Fruit fly (Drosophila melanogaster): ENCODE data around the gene Xrp1.

Xrp1 gene

dm6 chr3R:18910923-18911322, 3.8 kb upstream of the Xrp1 start (continued):
- TF ChIP-seq PHDP (tag; optimal IDR thresholded peaks at IDR 0.05) (peak; percentile 46), CG11696 (GFP tag; IDR thresholded peaks at IDR 0.05) (peak; percentile 92), CG15601 (tag; optimal IDR thresholded peaks at IDR 0.05) (no peak), Oli (tag; optimal IDR thresholded peaks at IDR 0.05) (peak; percentile 16), Jarid2 (GFP tag; optimal IDR thresholded peaks at IDR 0.05) (no peak), Bteb2 (GFP tag; optimal IDR thresholded peaks at IDR 0.05) (no peak), CG1832 (GFP tag; optimal IDR thresholded peaks at IDR 0.05) (no peak), Fer1 (GFP tag; optimal IDR thresholded peaks at IDR 0.05) (peak; percentile 30), CG15269 (tag; optimal IDR thresholded peaks at IDR 0.05) (peak; percentile 55), CG8388 (GFP tag; optimal IDR thresholded peaks at IDR 0.05) (no peak), CG13424 (tag; optimal IDR thresholded peaks at IDR 0.05) (peak; percentile 11), Kr (GFP tag; optimal IDR thresholded peaks at IDR 0.05) (no peak), CG14860 (GFP tag; IDR thresholded peaks at IDR 0.05; ENCODE audit: partially characterized antibody) (no peak), Vsx1 (GFP tag; optimal IDR thresholded peaks at IDR 0.05) (peak; percentile 7), lab (GFP tag; optimal IDR thresholded peaks at IDR 0.05) (peak; percentile 41), GATAe (GFP tag; conservative IDR thresholded peaks at IDR 0.05) (peak; percentile 35; the same call in 1 of the 2 replicates), chif (GFP tag; optimal IDR thresholded peaks at IDR 0.05) (no peak), mld (GFP tag; IDR thresholded peaks at IDR 0.05; ENCODE audit: partially characterized antibody) (no peak), Hand (GFP tag; optimal IDR thresholded peaks at IDR 0.05) (peak; percentile 49), Fer3 (tag; optimal IDR thresholded peaks at IDR 0.05) (peak; percentile 18)

- TF ChIP-seq CG17912 (GFP tag; optimal IDR thresholded peaks at IDR 0.05) (no peak), lilli (GFP tag; optimal IDR thresholded peaks at IDR 0.05) (no peak), pho (GFP tag; optimal IDR thresholded peaks at IDR 0.05) (no peak), CG14050 (GFP tag; IDR thresholded peaks at IDR 0.05) (no peak), zf30C (GFP tag; optimal IDR thresholded peaks at IDR 0.05) (no peak), CG12391 (tag; optimal IDR thresholded peaks at IDR 0.05) (no peak), CG7928 (GFP tag; optimal IDR thresholded peaks at IDR 0.05) (no peak), CG15479 (GFP tag; optimal IDR thresholded peaks at IDR 0.05) (no peak), sug (tag; optimal IDR thresholded peaks at IDR 0.05) (no peak), C15 (GFP tag; IDR thresholded peaks at IDR 0.05) (no peak), oc (tag; optimal IDR thresholded peaks at IDR 0.05) (peak; percentile 54), nerfin-2 (GFP tag; IDR thresholded peaks at IDR 0.05; ENCODE audit: partially characterized antibody) (no peak), ranshi (GFP tag; IDR thresholded peaks at IDR 0.05) (no peak), p53 (GFP tag; optimal IDR thresholded peaks at IDR 0.05) (no peak), gt (GFP tag; IDR thresholded peaks at IDR 0.05) (no peak), Rfx (GFP tag; IDR thresholded peaks at IDR 0.05) (no peak), pzg (GFP tag; optimal IDR thresholded peaks at IDR 0.05) (no peak), esg (GFP tag; conservative IDR thresholded peaks at IDR 0.05) (no peak), nerfin-1 (tag; optimal IDR thresholded peaks at IDR 0.05) (no peak), sens (GFP tag) (peak; percentile 54), CG7987 (GFP tag; optimal IDR thresholded peaks at IDR 0.05) (no peak), h (optimal IDR thresholded peaks at IDR 0.05) (no peak), CG6272 (GFP tag; IDR thresholded peaks at IDR 0.05) (no peak), kni (GFP tag; optimal IDR thresholded peaks at IDR 0.05) (peak; percentile 82), CG2120 (GFP tag; optimal IDR thresholded peaks at IDR 0.05) (no peak), abd-A (tag; optimal IDR thresholded peaks at IDR 0.05) (no peak), zen (tag; optimal IDR thresholded peaks at IDR 0.05) (peak; percentile 21), Side (GFP tag; optimal IDR thresholded peaks at IDR 0.05) (no peak), zen2 (GFP tag; IDR thresholded peaks at IDR 0.05; ENCODE audit: partially characterized antibody) (no peak), ro (GFP tag; IDR thresholded peaks at IDR 0.05) (no peak)
Measured at dm6 chr3R:18912782-18913331, 1.9 kb upstream of the Xrp1 start, which contains the start of gene Sgsh. Sgsh (minus strand) TSS chr3R:18912922.

Data from whole organism, embryonic.